Fruit fly (Drosophila melanogaster): ENCODE results near the gene CG32533.
A peak's percentile ranks its signal among the peaks of the same experiment; 100 is the strongest.

The CG32533 gene

dm6 chrX:19453138-19453537 is 26.1 kb downstream of the CG32533 start (continued):
- TF ChIP-seq Blimp-1 (GFP tag; optimal IDR thresholded peaks at IDR 0.05) (peak; percentile 37), Gug (GFP tag; IDR thresholded peaks at IDR 0.05) (peak; percentile 21; the same call in 1 of the 4 replicates), ind (GFP tag; optimal IDR thresholded peaks at IDR 0.05) (peak; percentile 34), CG10431 (GFP tag; optimal IDR thresholded peaks at IDR 0.05) (no peak), pho (GFP tag; optimal IDR thresholded peaks at IDR 0.05) (no peak), CG1529 (GFP tag; optimal IDR thresholded peaks at IDR 0.05) (no peak), CG18476 (GFP tag; optimal IDR thresholded peaks at IDR 0.05) (no peak), CG1647 (GFP tag; optimal IDR thresholded peaks at IDR 0.05) (no peak), trh (GFP tag; optimal IDR thresholded peaks at IDR 0.05) (no peak), CG13424 (tag; optimal IDR thresholded peaks at IDR 0.05) (peak; percentile 10), CG7271 (tag; optimal IDR thresholded peaks at IDR 0.05) (no peak), CG16863 (GFP tag; optimal IDR thresholded peaks at IDR 0.05) (no peak), CG17385 (GFP tag; optimal IDR thresholded peaks at IDR 0.05) (peak; percentile 34), Ets97D (GFP tag; optimal IDR thresholded peaks at IDR 0.05) (no peak), Dek (tag; optimal IDR thresholded peaks at IDR 0.05) (peak; percentile 34), Hmx (GFP tag; optimal IDR thresholded peaks at IDR 0.05) (no peak), CG30020 (tag; optimal IDR thresholded peaks at IDR 0.05) (no peak), CG14441 (GFP tag; IDR thresholded peaks at IDR 0.05) (no peak; the same call in 1 of the 2 replicates), eve (GFP tag; optimal IDR thresholded peaks at IDR 0.05) (no peak), CG7987 (GFP tag; optimal IDR thresholded peaks at IDR 0.05) (no peak), sens (GFP tag) (peak; percentile 59), CG6683 (GFP tag; optimal IDR thresholded peaks at IDR 0.05) (no peak), toy (GFP tag; IDR thresholded peaks at IDR 0.05) (no peak), onecut (GFP tag; IDR thresholded peaks at IDR 0.05) (peak; percentile 30; the same call in 1 of the 2 replicates), HmgD (GFP tag; optimal IDR thresholded peaks at IDR 0.05) (no peak), CG3163 (GFP tag; optimal IDR thresholded peaks at IDR 0.05) (no peak), repo (GFP tag; optimal IDR thresholded peaks at IDR 0.05) (no peak), TFAM (GFP tag; optimal IDR thresholded peaks at IDR 0.05) (no peak), mirr (GFP tag; optimal IDR thresholded peaks at IDR 0.05) (no peak), CG13123 (GFP tag; optimal IDR thresholded peaks at IDR 0.05) (no peak), sug (tag; optimal IDR thresholded peaks at IDR 0.05) (peak; percentile 4), CG10565 (GFP tag; optimal IDR thresholded peaks at IDR 0.05) (no peak), CG32767 (GFP tag; IDR thresholded peaks at IDR 0.05) (no peak), CG32772 (GFP tag; IDR thresholded peaks at IDR 0.05) (no peak), Xrp1 (GFP tag; IDR thresholded peaks at IDR 0.05) (peak; percentile 54), CG8388 (GFP tag; optimal IDR thresholded peaks at IDR 0.05) (peak; percentile 9), Fer3 (tag; optimal IDR thresholded peaks at IDR 0.05) (peak; percentile 47), Ada2b (GFP tag; IDR thresholded peaks at IDR 0.05) (peak; percentile 33; the same call in 1 of the 2 replicates), sqz (GFP tag; optimal IDR thresholded peaks at IDR 0.05) (no peak), E2f2 (GFP tag; IDR thresholded peaks at IDR 0.05) (no peak), CG17359 (tag; optimal IDR thresholded peaks at IDR 0.05) (peak; percentile 46), CG34224 (GFP tag; IDR thresholded peaks at IDR 0.05; ENCODE audit: partially characterized antibody) (no peak), D19A (tag; optimal IDR thresholded peaks at IDR 0.05) (no peak), ro (GFP tag; IDR thresholded peaks at IDR 0.05) (no peak), D19B (GFP tag; optimal IDR thresholded peaks at IDR 0.05) (no peak), CG10654 (GFP tag; optimal IDR thresholded peaks at IDR 0.05) (no peak), CG14710 (tag; optimal IDR thresholded peaks at IDR 0.05) (no peak), Drgx (GFP tag; IDR thresholded peaks at IDR 0.05) (0 out of 2 replicates have a peak, but pooled peaks have one; percentile 25), danr (GFP tag; IDR thresholded peaks at IDR 0.05) (0 out of 2 replicates have a peak, but pooled peaks have one; percentile 20), CG3838 (GFP tag; optimal IDR thresholded peaks at IDR 0.05) (no peak), ewg (GFP tag; optimal IDR thresholded peaks at IDR 0.05) (no peak), twi (tag; optimal IDR thresholded peaks at IDR 0.05) (no peak)
